Worm (Caenorhabditis elegans) whole organism, L2 larva: ENCODE data around the gene Y42A5A.3.

Source experiments
- F13H6.1 ChIP-seq: sonication (generic microtip); optimal IDR thresholded peaks from 2 replicates; lab custom pipeline; 2016; ENCODE audit warnings: missing genetic modification characterization, missing compliant biosample characterization
- ZK546.5 ChIP-seq: sonication (generic microtip); optimal IDR thresholded peaks from 2 replicates; lab custom pipeline; 2017; ENCODE audit warnings: missing biosample characterization, missing genetic modification characterization
- aly-2 ChIP-seq: fragments of 150-350 bp; optimal IDR thresholded peaks from 2 replicates; lab custom pipeline; 2014; ENCODE audit warnings: missing biosample characterization, missing genetic modification characterization
- ama-1 ChIP-seq: fragments of 150-350 bp; optimal IDR thresholded peaks from 2 replicates; lab custom pipeline; 2018; ENCODE audit warnings: inconsistent platforms
- ceh-16 ChIP-seq: fragments of 150-350 bp; optimal IDR thresholded peaks from 2 replicates; lab custom pipeline; 2014; ENCODE audit warnings: missing biosample characterization, missing genetic modification characterization
- fos-1 ChIP-seq: fragments of 150-350 bp; optimal IDR thresholded peaks from 2 replicates; lab custom pipeline; 2014; ENCODE audit warnings: missing biosample characterization, missing genetic modification characterization
- lin-13 ChIP-seq: fragments of 150-350 bp; optimal IDR thresholded peaks from 2 replicates; lab custom pipeline; 2014; ENCODE audit warnings: missing biosample characterization, missing genetic modification reagents, missing genetic modification characterization
- nhr-12 ChIP-seq: fragments of 150-350 bp; optimal IDR thresholded peaks from 2 replicates; lab custom pipeline; 2014; ENCODE audit warnings: missing biosample characterization, missing genetic modification characterization
- nhr-23 ChIP-seq: fragments of 150-350 bp; optimal IDR thresholded peaks from 2 replicates; lab custom pipeline; 2014; ENCODE audit warnings: missing biosample characterization, missing genetic modification reagents, missing genetic modification characterization
- unc-62 ChIP-seq: fragments of 150-350 bp; optimal IDR thresholded peaks from 2 replicates; lab custom pipeline; 2014; ENCODE audit warnings: missing biosample characterization, missing genetic modification reagents, missing genetic modification characterization
- zag-1 ChIP-seq: fragments of 150-350 bp; optimal IDR thresholded peaks from 2 replicates; lab custom pipeline; 2014; ENCODE audit warnings: missing biosample characterization, missing genetic modification characterization

ce11 chrV:11141179-11141578 is 45.4 kb upstream of the Y42A5A.3 start, which contains the start of gene folt-1:
- TF ChIP-seq nhr-23 (tag; lab: Kevin White, UChicago) (no peak), fos-1 (tag; lab: Kevin White, UChicago) (no peak), zag-1 (tag; lab: Kevin White, UChicago) (no peak), ama-1 (lab: Kevin White, UChicago) (no peak), ZK546.5 (tag; lab: Kevin White, UChicago) (no peak), unc-62 (GFP tag; lab: Kevin White, UChicago) (no peak), nhr-12 (tag; lab: Kevin White, UChicago) (no peak), aly-2 (tag; lab: Kevin White, UChicago) (no peak), F13H6.1 (tag; lab: Kevin White, UChicago) (no peak), ceh-16 (tag; lab: Kevin White, UChicago) (no peak), lin-13 (GFP tag; lab: Kevin White, UChicago) (no peak)
